Worm (Caenorhabditis elegans) whole organism, L4 larva: Measurements from ENCODE around the gene phy-4.

ENCODE experiments used
- D1046.2 ChIP-seq: fragments of 200-800 bp; sonication (Bioruptor generic); IDR thresholded peaks from 2 replicates; pipeline ENCODE4 v1.3.6; 2022; ENCODE audit warnings: missing genetic modification characterization, missing compliant biosample characterization
- F10B5.3 ChIP-seq: sonication (generic microtip); optimal IDR thresholded peaks from 2 replicates; lab custom pipeline; 2016; ENCODE audit warnings: mild to moderate bottlenecking, missing genetic modification characterization, missing compliant biosample characterization
- F49E8.2 ChIP-seq: sonication (generic microtip); optimal IDR thresholded peaks from 2 replicates; lab custom pipeline; 2016; ENCODE audit warnings: missing compliant biosample characterization, mild to moderate bottlenecking, missing genetic modification characterization, borderline replicate concordance
- T26A8.4 ChIP-seq: fragments of 200-800 bp; sonication (Bioruptor generic); IDR thresholded peaks from 2 replicates; pipeline ENCODE4 v1.3.6; 2022; ENCODE audit warnings: missing genetic modification characterization, missing compliant biosample characterization
- Y105C5A.15 ChIP-seq: fragments of 200-800 bp; sonication (Bioruptor generic); IDR thresholded peaks from 2 replicates; pipeline ENCODE4 v1.3.6; 2022; ENCODE audit warnings: missing genetic modification characterization, missing compliant biosample characterization
- ZK546.5 ChIP-seq, 2 experiments: sonication (generic microtip); optimal IDR thresholded peaks; 2 replicates each; lab custom pipeline; 2017; ENCODE audit warnings: missing biosample characterization in 2 of 2, missing genetic modification characterization in 2 of 2
- arid-1 ChIP-seq: fragments of 200-800 bp; sonication (Bioruptor generic); conservative IDR thresholded peaks from 2 replicates; pipeline ENCODE4 v1.3.6; 2022; ENCODE audit warnings: missing genetic modification reagents, missing genetic modification characterization, missing compliant biosample characterization
- ceh-28 ChIP-seq: fragments of 150-350 bp; optimal IDR thresholded peaks from 2 replicates; lab custom pipeline; 2014; ENCODE audit warnings: missing biosample characterization, missing genetic modification reagents, missing genetic modification characterization
- ceh-82 ChIP-seq: sonication (generic microtip); optimal IDR thresholded peaks from 2 replicates; lab custom pipeline; 2017; ENCODE audit warnings: missing biosample characterization, missing genetic modification characterization
- ces-1 ChIP-seq: fragments of 150-350 bp; sonication (generic microtip); optimal IDR thresholded peaks from 4 replicates; lab custom pipeline; 2014; ENCODE audit warnings: missing biosample characterization, missing genetic modification reagents, missing genetic modification characterization
- ctbp-1 ChIP-seq: fragments of 200-800 bp; sonication (Bioruptor generic); IDR thresholded peaks from 2 replicates; pipeline ENCODE4 v1.3.6; 2022; ENCODE audit warnings: missing genetic modification reagents, missing genetic modification characterization, missing compliant biosample characterization
- daf-12 ChIP-seq: fragments of 150-350 bp; optimal IDR thresholded peaks from 2 replicates; lab custom pipeline; 2014; ENCODE audit warnings: missing biosample characterization, missing genetic modification reagents, missing genetic modification characterization
- daf-16 ChIP-seq, 3 experiments: sonication (generic microtip); optimal IDR thresholded peaks; 2 replicates each; lab custom pipeline; 2016 to 2017; ENCODE audit warnings: missing genetic modification characterization in 3 of 3, missing genetic modification reagents in 3 of 3, mild to moderate bottlenecking in 2 of 3, missing compliant biosample characterization in 2 of 3, missing biosample characterization in 1 of 3, moderate library complexity in 1 of 3
- daf-19 ChIP-seq: fragments of 200-800 bp; sonication (Bioruptor generic); conservative IDR thresholded peaks from 2 replicates; pipeline ENCODE4 v1.3.6; 2022; ENCODE audit warnings: missing genetic modification characterization, missing compliant biosample characterization
- daf-8 ChIP-seq: fragments of 200-800 bp; sonication (Bioruptor generic); IDR thresholded peaks from 2 replicates; pipeline ENCODE4 v1.3.6; 2022; ENCODE audit warnings: missing genetic modification characterization, missing compliant biosample characterization
- dmd-6 ChIP-seq: fragments of 200-800 bp; sonication (Bioruptor generic); IDR thresholded peaks from 2 replicates; pipeline ENCODE4 v1.3.6; 2022; ENCODE audit warnings: missing genetic modification reagents, missing genetic modification characterization, missing compliant biosample characterization
- dmd-8 ChIP-seq: fragments of 200-800 bp; sonication (Bioruptor generic); IDR thresholded peaks from 2 replicates; pipeline ENCODE4 v1.3.6; 2022; ENCODE audit warnings: missing genetic modification characterization, missing compliant biosample characterization
- dmd-9 ChIP-seq: fragments of 200-800 bp; sonication (Bioruptor generic); IDR thresholded peaks from 2 replicates; pipeline ENCODE4 v1.3.6; 2022; ENCODE audit warnings: missing genetic modification reagents, missing genetic modification characterization, missing compliant biosample characterization
- dpl-1 ChIP-seq: fragments of 150-350 bp; optimal IDR thresholded peaks from 2 replicates; lab custom pipeline; 2014; ENCODE audit warnings: missing biosample characterization, missing genetic modification reagents, missing genetic modification characterization
- fos-1 ChIP-seq: fragments of 150-350 bp; optimal IDR thresholded peaks from 2 replicates; lab custom pipeline; 2014; ENCODE audit warnings: missing biosample characterization, missing genetic modification characterization
- gei-8 ChIP-seq: fragments of 200-800 bp; sonication (Bioruptor generic); optimal IDR thresholded peaks from 2 replicates; lab custom pipeline; 2018; ENCODE audit warnings: mild to moderate bottlenecking, missing genetic modification characterization, missing compliant biosample characterization
- hif-1 ChIP-seq, 2 experiments: sonication (generic microtip); optimal IDR thresholded peaks; 2 replicates each; lab custom pipeline; 2016 to 2017; ENCODE audit warnings: missing compliant biosample characterization in 2 of 2, missing genetic modification characterization in 2 of 2, missing genetic modification reagents in 2 of 2, missing genotype in 2 of 2, mild to moderate bottlenecking in 1 of 2
- jun-1 ChIP-seq: fragments of 150-350 bp; optimal IDR thresholded peaks from 2 replicates; lab custom pipeline; 2014; ENCODE audit warnings: missing biosample characterization, missing genetic modification reagents, missing genetic modification characterization
- lim-7 ChIP-seq: fragments of 200-800 bp; sonication (Bioruptor generic); IDR thresholded peaks from 2 replicates; pipeline ENCODE4 v1.3.6; 2022; ENCODE audit warnings: missing genetic modification characterization, missing compliant biosample characterization
- lin-1 ChIP-seq: fragments of 200-800 bp; sonication (Bioruptor generic); IDR thresholded peaks from 2 replicates; pipeline ENCODE4 v1.3.6; 2022; ENCODE audit warnings: missing genetic modification reagents, missing genetic modification characterization, missing compliant biosample characterization
- lin-38 ChIP-seq: fragments of 200-800 bp; sonication (Bioruptor generic); IDR thresholded peaks from 2 replicates; pipeline ENCODE4 v1.3.6; 2022; ENCODE audit warnings: missing genetic modification reagents, missing genetic modification characterization, missing compliant biosample characterization
- lin-39 ChIP-seq: fragments of 150-350 bp; optimal IDR thresholded peaks from 2 replicates; lab custom pipeline; 2014; ENCODE audit warnings: missing biosample characterization, missing genetic modification reagents, missing genetic modification characterization
- madf-5 ChIP-seq, 2 experiments: fragments of 200-800 bp; sonication (Bioruptor generic); IDR thresholded peaks; 2 replicates each; pipeline ENCODE4 v1.3.6; 2022; ENCODE audit warnings: missing compliant biosample characterization in 2 of 2, missing genetic modification characterization in 2 of 2
- madf-9 ChIP-seq: fragments of 200-800 bp; sonication (Bioruptor generic); conservative IDR thresholded peaks from 2 replicates; pipeline ENCODE4 v1.3.6; 2022; ENCODE audit warnings: missing genetic modification reagents, missing genetic modification characterization, missing compliant biosample characterization
- mdl-1 ChIP-seq, 2 experiments: fragments of 150-350 bp in 1 of 2; sonication (generic microtip) in 1 of 2; optimal IDR thresholded peaks; 2 replicates each; lab custom pipeline; 2014 to 2017; ENCODE audit warnings: missing biosample characterization in 2 of 2, missing genetic modification characterization in 2 of 2
- mdt-29 ChIP-seq: fragments of 200-800 bp; sonication (Bioruptor generic); IDR thresholded peaks from 2 replicates; pipeline ENCODE4 v1.3.6; 2022; ENCODE audit warnings: missing genetic modification reagents, missing genetic modification characterization, missing compliant biosample characterization
- mep-1 ChIP-seq: fragments of 150-350 bp; sonication (generic microtip); optimal IDR thresholded peaks from 3 replicates; lab custom pipeline; 2014; ENCODE audit warnings: missing biosample characterization, missing genetic modification characterization
- nhr-10 ChIP-seq: fragments of 150-350 bp; optimal IDR thresholded peaks from 2 replicates; lab custom pipeline; 2014; ENCODE audit warnings: missing biosample characterization, missing genetic modification characterization
- nhr-25 ChIP-seq: sonication (generic microtip); optimal IDR thresholded peaks from 2 replicates; lab custom pipeline; 2017; ENCODE audit warnings: missing genetic modification characterization, mild to moderate bottlenecking, missing compliant biosample characterization, antibody characterized with exemption, moderate library complexity, borderline replicate concordance; ENCODE audit not compliant: insufficient read depth
- nhr-42 ChIP-seq: fragments of 200-800 bp; sonication (Bioruptor generic); IDR thresholded peaks from 2 replicates; pipeline ENCODE4 v1.3.6; 2022; ENCODE audit warnings: missing genetic modification characterization, missing compliant biosample characterization
- nhr-48 ChIP-seq: sonication (generic microtip); optimal IDR thresholded peaks from 2 replicates; lab custom pipeline; 2016; ENCODE audit warnings: mild to moderate bottlenecking, missing genetic modification characterization, missing compliant biosample characterization
- php-3 ChIP-seq: fragments of 200-800 bp; sonication (Bioruptor generic); IDR thresholded peaks from 2 replicates; pipeline ENCODE4 v1.3.6; 2022; ENCODE audit warnings: missing genetic modification reagents, missing genetic modification characterization, missing compliant biosample characterization
- snpc-4 ChIP-seq: fragments of 150-350 bp; optimal IDR thresholded peaks from 2 replicates; lab custom pipeline; 2014; ENCODE audit warnings: missing biosample characterization, missing genetic modification characterization
- spr-1 ChIP-seq: sonication (generic microtip); optimal IDR thresholded peaks from 2 replicates; lab custom pipeline; 2016; ENCODE audit warnings: mild to moderate bottlenecking, missing genetic modification characterization, missing compliant biosample characterization
- tra-1 ChIP-seq: fragments of 200-800 bp; sonication (Bioruptor generic); IDR thresholded peaks from 2 replicates; pipeline ENCODE4 v1.3.6; 2022; ENCODE audit warnings: missing genetic modification reagents, missing genetic modification characterization, missing compliant biosample characterization
- unc-39 ChIP-seq: sonication (generic microtip); optimal IDR thresholded peaks from 2 replicates; lab custom pipeline; 2017; ENCODE audit warnings: missing biosample characterization, missing genetic modification characterization
- zag-1 ChIP-seq: fragments of 150-350 bp; optimal IDR thresholded peaks from 2 replicates; lab custom pipeline; 2014; ENCODE audit warnings: missing biosample characterization, missing genetic modification characterization
- zfp-3 ChIP-seq: fragments of 200-800 bp; sonication (Bioruptor generic); conservative IDR thresholded peaks from 2 replicates; pipeline ENCODE4 v1.3.6; 2022; ENCODE audit warnings: missing genetic modification reagents, missing genetic modification characterization, missing compliant biosample characterization
- zip-11 ChIP-seq: fragments of 200-800 bp; sonication (Bioruptor generic); IDR thresholded peaks from 2 replicates; pipeline ENCODE4 v1.3.6; 2022; ENCODE audit warnings: missing genetic modification characterization, missing compliant biosample characterization
- ztf-11 ChIP-seq: fragments of 150-350 bp; optimal IDR thresholded peaks from 2 replicates; lab custom pipeline; 2014; ENCODE audit warnings: missing biosample characterization, missing genetic modification characterization

Gene phy-4

DNA sequence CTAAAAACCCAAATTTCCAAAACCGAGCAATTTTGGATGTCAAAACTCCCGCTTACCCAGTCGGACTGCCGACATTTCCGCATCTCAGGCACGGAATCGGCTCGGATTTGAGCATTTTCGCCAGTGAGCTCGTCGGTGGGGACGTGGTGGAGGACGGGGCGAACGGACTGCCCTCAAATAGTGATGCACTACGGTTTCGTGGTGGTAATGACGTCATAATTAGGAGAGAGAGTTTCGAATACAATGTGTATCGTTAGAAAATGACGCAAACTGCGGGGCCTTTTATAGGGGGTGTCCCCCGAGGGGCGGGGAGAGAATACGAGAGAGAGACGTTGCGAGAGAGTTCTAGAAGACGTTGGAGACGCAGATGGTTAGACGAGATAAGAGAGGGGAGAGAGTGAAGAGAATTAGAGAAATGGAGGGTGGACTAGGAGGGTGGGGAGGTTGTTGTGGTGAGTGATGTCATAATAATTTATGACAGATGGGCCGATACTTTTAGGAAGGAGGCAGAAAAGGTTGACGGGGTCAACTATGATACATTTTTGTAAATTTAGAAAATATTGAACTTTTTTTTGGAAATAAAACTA is 9.2 kb upstream of the phy-4 start (continued):
- TF ChIP-seq daf-8 (GFP tag; lab: Robert Waterston, UW) (no peak), dpl-1 (GFP tag; lab: Kevin White, UChicago) (peak; percentile 53), gei-8 (GFP tag; lab: Kevin White, UChicago) (peak; percentile 88), unc-39 (no peak), F49E8.2 (tag; lab: Kevin White, UChicago) (no peak), daf-12 (no peak), snpc-4 (tag; lab: Kevin White, UChicago) (no peak), ceh-28 (tag; lab: Kevin White, UChicago) (no peak), nhr-48 (tag; lab: Kevin White, UChicago) (peak; percentile 96)

- TF ChIP-seq ceh-82 (no peak), dmd-8 (GFP tag; lab: Robert Waterston, UW) (no peak), madf-5 (GFP tag; IDR thresholded peaks at IDR 0.05; lab: Robert Waterston, UW) (no peak), mdt-29 (GFP tag; lab: Robert Waterston, UW) (0 out of 2 replicates have a peak, but pooled peaks have one; percentile 35), zag-1 (tag; lab: Kevin White, UChicago) (no peak), lin-38 (GFP tag; lab: Robert Waterston, UW) (peak; percentile 64), madf-9 (GFP tag; lab: Robert Waterston, UW) (peak; percentile 55; the same call in 1 of the 2 replicates), nhr-10 (tag; lab: Kevin White, UChicago) (no peak), tra-1 (GFP tag; lab: Robert Waterston, UW) (no peak), T26A8.4 (GFP tag; lab: Robert Waterston, UW) (peak; percentile 77), dmd-9 (no peak), fos-1 (tag; lab: Kevin White, UChicago) (no peak), ctbp-1 (GFP tag; lab: Robert Waterston, UW) (0 out of 2 replicates have a peak, but pooled peaks have one; percentile 45), daf-16 (GFP tag; optimal IDR thresholded peaks at IDR 0.05; lab: Kevin White, UChicago) (no peak), daf-16 (tag; optimal IDR thresholded peaks at IDR 0.05; lab: Kevin White, UChicago) (peak; percentile 23), zfp-3 (GFP tag; lab: Robert Waterston, UW) (0 out of 2 replicates have a peak, but pooled peaks have one; percentile 56), ZK546.5 (tag; optimal IDR thresholded peaks at IDR 0.05; lab: Kevin White, UChicago) (no peak), spr-1 (tag; lab: Kevin White, UChicago) (peak; percentile 42), lim-7 (0 out of 2 replicates have a peak, but pooled peaks have one; percentile 40), lin-39 (tag; lab: Kevin White, UChicago) (no peak), nhr-25 (tag; lab: Kevin White, UChicago) (no peak), jun-1 (tag; lab: Kevin White, UChicago) (no peak), hif-1 (tag; optimal IDR thresholded peaks at IDR 0.05; lab: Kevin White, UChicago) (peak in 1 of 2 experiments; percentile 57), mdl-1 (tag; optimal IDR thresholded peaks at IDR 0.05; lab: Kevin White, UChicago) (peak; percentile 46 to 76), lin-1 (GFP tag; lab: Robert Waterston, UW) (no peak), unc-39 (no peak), ztf-11 (tag; lab: Kevin White, UChicago) (no peak), arid-1 (GFP tag; lab: Robert Waterston, UW) (peak; percentile 35; the same call in 1 of the 2 replicates), nhr-42 (GFP tag; lab: Robert Waterston, UW) (no peak), nhr-48 (tag; lab: Kevin White, UChicago) (peak; percentile 15), D1046.2 (GFP tag; lab: Robert Waterston, UW) (no peak), zip-11 (GFP tag; lab: Robert Waterston, UW) (no peak), dmd-6 (GFP tag; lab: Robert Waterston, UW) (peak; percentile 65), F49E8.2 (tag; lab: Kevin White, UChicago) (no peak), ces-1 (GFP tag; lab: Kevin White, UChicago) (no peak), F10B5.3 (no peak), Y105C5A.15 (GFP tag; lab: Robert Waterston, UW) (no peak), php-3 (GFP tag; lab: Robert Waterston, UW) (peak; percentile 39; the same call in 1 of the 2 replicates), daf-19 (GFP tag; lab: Robert Waterston, UW) (no peak), mep-1 (tag; lab: Kevin White, UChicago) (no peak)
These were observed 8.2 kb upstream of the phy-4 start for ce11 chrV:19521351-19522278.
